Worm (Caenorhabditis elegans) whole organism, L3 larva: ENCODE measurements around the gene ugt-36.

Experiments used
- ceh-28 ChIP-seq: fragments of 150-350 bp; optimal IDR thresholded peaks from 2 replicates; lab custom pipeline; 2014; ENCODE audit warnings: missing biosample characterization, missing genetic modification reagents, missing genetic modification characterization
- nhr-12 ChIP-seq: fragments of 150-350 bp; optimal IDR thresholded peaks from 2 replicates; lab custom pipeline; 2014; ENCODE audit warnings: missing biosample characterization, missing genetic modification characterization
- nhr-25 ChIP-seq: sonication (generic microtip); optimal IDR thresholded peaks from 2 replicates; lab custom pipeline; 2017; ENCODE audit warnings: missing biosample characterization, missing genetic modification characterization
- nhr-76 ChIP-seq: fragments of 150-350 bp; sonication (generic microtip); optimal IDR thresholded peaks from 5 replicates; lab custom pipeline; 2014; ENCODE audit warnings: missing biosample characterization, missing genetic modification characterization

ce11 chrV:7130974-7131373, 35.8 kb upstream of the ugt-36 start, which contains the start of gene srx-36:
- TF ChIP-seq nhr-25 (tag; lab: Kevin White, UChicago) (no peak), ceh-28 (tag; lab: Kevin White, UChicago) (no peak), nhr-12 (tag; lab: Kevin White, UChicago) (no peak), nhr-76 (tag; lab: Kevin White, UChicago) (no peak)
